Worm (Caenorhabditis elegans) whole organism, late embryonic: Measurements from ENCODE around the gene C23H4.6.
A peak's percentile ranks its signal among the peaks of the same experiment; 100 is the strongest.

Source experiments
- C08G9.2 ChIP-seq: sonication (generic microtip); optimal IDR thresholded peaks from 2 replicates; lab custom pipeline; 2016; ENCODE audit warnings: mild to moderate bottlenecking, missing genetic modification characterization, moderate library complexity, missing compliant biosample characterization
- F13H6.1 ChIP-seq: sonication (generic microtip); optimal IDR thresholded peaks from 2 replicates; lab custom pipeline; 2016; ENCODE audit warnings: missing genetic modification characterization, missing compliant biosample characterization
- K09A11.1 ChIP-seq: sonication (generic microtip); optimal IDR thresholded peaks from 2 replicates; lab custom pipeline; 2017; ENCODE audit warnings: antibody characterized with exemption, mild to moderate bottlenecking, missing genetic modification characterization, missing compliant biosample characterization; ENCODE audit not compliant: insufficient read depth
- T23F11.4 ChIP-seq: fragments of 200-800 bp; sonication (Bioruptor generic); optimal IDR thresholded peaks from 2 replicates; lab custom pipeline; 2018; ENCODE audit warnings: mild to moderate bottlenecking, missing genetic modification characterization, missing compliant biosample characterization
- ama-1 ChIP-seq: fragments of 150-350 bp; optimal IDR thresholded peaks from 2 replicates; lab custom pipeline; 2014
- ceh-14 ChIP-seq: sonication (generic microtip); optimal IDR thresholded peaks from 2 replicates; lab custom pipeline; 2016; ENCODE audit warnings: missing genotype, missing genetic modification characterization, missing compliant biosample characterization
- ceh-18 ChIP-seq: sonication (generic microtip); optimal IDR thresholded peaks from 2 replicates; lab custom pipeline; 2016; ENCODE audit warnings: missing genetic modification characterization, missing compliant biosample characterization
- ceh-19 ChIP-seq: fragments of 200-800 bp; sonication (Bioruptor generic); optimal IDR thresholded peaks from 2 replicates; lab custom pipeline; 2018; ENCODE audit warnings: mild to moderate bottlenecking, missing genetic modification characterization, missing compliant biosample characterization
- ceh-2 ChIP-seq: sonication (generic microtip); optimal IDR thresholded peaks from 2 replicates; lab custom pipeline; 2016; ENCODE audit warnings: missing genotype, missing genetic modification characterization, missing compliant biosample characterization
- ceh-24 ChIP-seq: sonication (generic microtip); optimal IDR thresholded peaks from 2 replicates; lab custom pipeline; 2016; ENCODE audit warnings: mild to moderate bottlenecking, missing genetic modification characterization, missing compliant biosample characterization
- ceh-30 ChIP-seq: fragments of 150-350 bp; optimal IDR thresholded peaks from 2 replicates; lab custom pipeline; 2014; ENCODE audit warnings: missing biosample characterization, missing genetic modification characterization
- ceh-31 ChIP-seq: sonication (generic microtip); optimal IDR thresholded peaks from 2 replicates; lab custom pipeline; 2016; ENCODE audit warnings: missing genetic modification characterization, missing compliant biosample characterization
- ceh-34 ChIP-seq: sonication (generic microtip); optimal IDR thresholded peaks from 2 replicates; lab custom pipeline; 2016; ENCODE audit warnings: mild to moderate bottlenecking, missing genetic modification characterization, missing compliant biosample characterization
- ceh-45 ChIP-seq: fragments of 200-800 bp; sonication (Bioruptor generic); IDR thresholded peaks from 2 replicates; pipeline ENCODE4 v1.3.6; 2022; ENCODE audit warnings: missing genetic modification reagents, missing genetic modification characterization, missing compliant biosample characterization
- dmd-4 ChIP-seq: sonication (generic microtip); optimal IDR thresholded peaks from 2 replicates; lab custom pipeline; 2016; ENCODE audit warnings: borderline replicate concordance, missing genetic modification characterization, missing compliant biosample characterization
- dve-1 ChIP-seq: sonication (generic microtip); optimal IDR thresholded peaks from 2 replicates; lab custom pipeline; 2017; ENCODE audit warnings: antibody characterized with exemption, mild to moderate bottlenecking, missing genetic modification characterization, missing compliant biosample characterization
- eyg-1 ChIP-seq: sonication (generic microtip); optimal IDR thresholded peaks from 2 replicates; lab custom pipeline; 2016; ENCODE audit warnings: missing genotype, missing genetic modification characterization, missing compliant biosample characterization
- fax-1 ChIP-seq: sonication (generic microtip); optimal IDR thresholded peaks from 2 replicates; lab custom pipeline; 2016; ENCODE audit warnings: missing genotype, missing genetic modification characterization, missing compliant biosample characterization
- fkh-10 ChIP-seq: fragments of 150-350 bp; optimal IDR thresholded peaks from 2 replicates; lab custom pipeline; 2014; ENCODE audit warnings: missing biosample characterization, missing genetic modification reagents, missing genetic modification characterization
- gmeb-2 ChIP-seq: sonication (generic microtip); optimal IDR thresholded peaks from 2 replicates; lab custom pipeline; 2016; ENCODE audit warnings: missing genetic modification characterization, inconsistent platforms, missing compliant biosample characterization
- hlh-30 ChIP-seq: sonication (generic microtip); optimal IDR thresholded peaks from 2 replicates; lab custom pipeline; 2017; ENCODE audit warnings: antibody characterized with exemption, missing genetic modification characterization, missing compliant biosample characterization; ENCODE audit not compliant: insufficient read depth
- lin-11 ChIP-seq: fragments of 200-800 bp; sonication (Bioruptor generic); optimal IDR thresholded peaks from 2 replicates; lab custom pipeline; 2018; ENCODE audit warnings: mild to moderate bottlenecking, missing genetic modification characterization, missing compliant biosample characterization
- madf-2 ChIP-seq: sonication (generic microtip); optimal IDR thresholded peaks from 2 replicates; lab custom pipeline; 2017; ENCODE audit warnings: missing genetic modification characterization, missing compliant biosample characterization
- mec-3 ChIP-seq: sonication (generic microtip); optimal IDR thresholded peaks from 2 replicates; lab custom pipeline; 2016; ENCODE audit warnings: borderline replicate concordance, missing genetic modification characterization, missing compliant biosample characterization
- nfya-1 ChIP-seq: sonication (generic microtip); optimal IDR thresholded peaks from 2 replicates; lab custom pipeline; 2017; ENCODE audit warnings: missing genetic modification characterization, mild to moderate bottlenecking, missing compliant biosample characterization, antibody characterized with exemption, moderate library complexity
- nhr-11 ChIP-seq: fragments of 150-350 bp; optimal IDR thresholded peaks from 2 replicates; lab custom pipeline; 2014; ENCODE audit warnings: missing biosample characterization, missing genetic modification characterization
- npax-4 ChIP-seq: sonication (generic microtip); optimal IDR thresholded peaks from 2 replicates; lab custom pipeline; 2016; ENCODE audit warnings: missing genetic modification characterization, missing compliant biosample characterization
- odd-2 ChIP-seq: sonication (generic microtip); optimal IDR thresholded peaks from 2 replicates; lab custom pipeline; 2017; ENCODE audit warnings: antibody characterized with exemption, mild to moderate bottlenecking, missing genetic modification characterization, missing compliant biosample characterization
- pag-3 ChIP-seq: sonication (generic microtip); optimal IDR thresholded peaks from 2 replicates; lab custom pipeline; 2016; ENCODE audit warnings: missing compliant biosample characterization, missing genetic modification characterization, borderline replicate concordance
- pax-1 ChIP-seq: fragments of 150-350 bp; optimal IDR thresholded peaks from 2 replicates; lab custom pipeline; 2014; ENCODE audit warnings: missing biosample characterization, missing genetic modification characterization
- pha-4 ChIP-seq: fragments of 150-350 bp; optimal IDR thresholded peaks from 2 replicates; lab custom pipeline; 2018; ENCODE audit warnings: missing biosample characterization, missing genetic modification reagents, missing genetic modification characterization
- pqm-1 ChIP-seq: sonication (generic microtip); optimal IDR thresholded peaks from 2 replicates; lab custom pipeline; 2016; ENCODE audit warnings: missing genetic modification characterization, missing compliant biosample characterization
- ref-2 ChIP-seq: sonication (generic microtip); optimal IDR thresholded peaks from 2 replicates; lab custom pipeline; 2016; ENCODE audit warnings: missing genetic modification characterization, missing compliant biosample characterization
- rnt-1 ChIP-seq: sonication (generic microtip); optimal IDR thresholded peaks from 2 replicates; lab custom pipeline; 2016; ENCODE audit warnings: missing genetic modification characterization, missing compliant biosample characterization
- sdc-2 ChIP-seq: sonication (generic microtip); optimal IDR thresholded peaks from 2 replicates; lab custom pipeline; 2016; ENCODE audit warnings: missing genotype, missing genetic modification characterization, missing compliant biosample characterization
- sox-4 ChIP-seq: sonication (generic microtip); optimal IDR thresholded peaks from 2 replicates; lab custom pipeline; 2017; ENCODE audit warnings: mild to moderate bottlenecking, missing genetic modification characterization, inconsistent platforms, missing compliant biosample characterization
- tbx-2 ChIP-seq: sonication (generic microtip); optimal IDR thresholded peaks from 2 replicates; lab custom pipeline; 2016; ENCODE audit warnings: missing genetic modification characterization, missing compliant biosample characterization
- unc-42 ChIP-seq: sonication (generic microtip); optimal IDR thresholded peaks from 2 replicates; lab custom pipeline; 2016; ENCODE audit warnings: missing genotype, missing genetic modification characterization, missing compliant biosample characterization
- unc-55 ChIP-seq: sonication (generic microtip); optimal IDR thresholded peaks from 2 replicates; lab custom pipeline; 2017; ENCODE audit warnings: missing biosample characterization, missing genetic modification reagents, missing genetic modification characterization
- unc-86 ChIP-seq: sonication (generic microtip); optimal IDR thresholded peaks from 2 replicates; lab custom pipeline; 2016; ENCODE audit warnings: missing genetic modification characterization, missing compliant biosample characterization
- zip-5 ChIP-seq: sonication (generic microtip); optimal IDR thresholded peaks from 2 replicates; lab custom pipeline; 2016; ENCODE audit warnings: missing genetic modification characterization, missing compliant biosample characterization

The C23H4.6 gene

DNA sequence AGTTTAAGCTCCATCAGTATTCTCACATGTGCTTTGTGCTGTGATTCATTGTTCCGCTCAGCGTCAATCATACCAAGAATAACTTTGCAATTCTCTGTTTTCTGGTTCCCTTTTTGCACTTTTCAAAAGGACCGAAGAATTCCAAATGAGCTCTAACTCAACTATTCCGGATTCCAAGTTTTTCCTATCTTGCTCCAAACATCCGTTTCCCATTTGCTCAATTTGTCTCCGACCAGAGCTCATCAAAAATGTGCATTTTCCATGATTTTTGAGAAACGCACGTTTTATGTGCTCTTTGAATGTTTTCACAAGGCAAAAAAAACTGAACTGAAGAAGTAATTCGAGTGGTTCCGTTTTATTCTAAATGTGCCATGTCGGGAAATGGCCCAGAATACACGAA lies 37.1 kb upstream of the C23H4.6 start:
- TF ChIP-seq unc-42 (tag; lab: Kevin White, UChicago) (peak; percentile 22), unc-55 (GFP tag; lab: Kevin White, UChicago) (no peak)

DNA sequence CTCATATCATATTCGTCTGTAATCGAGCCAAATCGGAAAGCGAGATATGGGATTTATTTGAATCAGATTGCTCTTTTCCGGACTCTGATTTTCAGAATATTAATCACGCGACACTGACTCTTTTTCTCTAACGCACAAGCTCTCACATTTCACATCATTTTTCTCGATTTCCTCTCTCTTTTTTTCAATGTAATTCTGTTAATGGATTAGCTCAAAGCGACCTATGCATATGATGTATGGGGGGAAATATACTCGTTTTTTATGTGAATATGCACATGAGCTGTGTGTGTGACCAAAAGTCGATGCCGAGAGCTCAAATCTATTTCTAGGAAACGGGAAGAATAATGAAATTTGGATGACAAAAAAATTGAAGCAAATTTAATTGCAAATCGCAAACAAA lies 34.8 kb upstream of the C23H4.6 start:
- TF ChIP-seq ceh-2 (tag; lab: Kevin White, UChicago) (no peak), pag-3 (tag; lab: Kevin White, UChicago) (no peak), T23F11.4 (GFP tag; lab: Kevin White, UChicago) (no peak), K09A11.1 (no peak), pax-1 (tag; lab: Kevin White, UChicago) (no peak), rnt-1 (tag; lab: Kevin White, UChicago) (no peak), ceh-24 (tag; lab: Kevin White, UChicago) (no peak), hlh-30 (tag; lab: Kevin White, UChicago) (no peak)

DNA sequence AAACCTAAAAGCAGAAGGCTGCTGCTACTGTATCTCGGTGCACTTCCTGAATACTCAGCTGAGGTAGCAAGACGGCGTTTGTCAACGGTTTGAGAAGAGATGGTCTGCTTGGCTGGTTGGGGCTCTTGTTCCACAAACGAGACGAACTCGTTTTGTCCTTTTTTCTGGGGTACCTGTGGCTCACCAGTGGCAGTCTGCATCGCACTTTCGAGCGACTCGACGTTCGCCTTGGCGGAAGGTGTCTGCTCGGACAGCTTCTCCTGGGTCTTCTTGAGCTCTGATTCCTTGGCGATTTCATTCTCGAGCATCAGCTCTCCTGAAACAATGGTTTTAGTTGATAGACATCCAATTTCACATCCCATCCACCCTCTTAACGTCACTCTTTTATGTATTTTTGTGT lies 34.0 kb upstream of the C23H4.6 start:
- TF ChIP-seq nhr-11 (tag; lab: Kevin White, UChicago) (no peak), ceh-45 (GFP tag; lab: Robert Waterston, UW) (no peak)

DNA sequence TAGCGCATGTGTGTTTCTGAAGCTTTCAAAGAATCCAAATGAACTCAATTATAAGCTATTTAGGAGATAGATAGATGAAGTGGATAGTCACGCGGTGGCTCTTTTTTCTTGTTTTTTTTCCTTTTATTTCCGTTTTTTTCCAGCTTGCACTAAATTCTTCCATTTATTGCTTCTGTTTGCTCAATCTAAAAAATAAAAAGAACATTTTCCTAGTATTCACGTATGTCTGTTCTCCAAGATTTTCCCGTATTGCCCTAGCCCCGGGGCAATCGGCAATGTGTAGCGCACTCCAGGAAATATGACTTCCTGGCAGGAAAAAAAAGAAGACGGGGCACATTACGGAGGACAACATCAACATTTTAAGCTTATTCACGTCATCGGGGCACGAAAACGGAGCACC lies 33.6 kb upstream of the C23H4.6 start:
- TF ChIP-seq gmeb-2 (tag; lab: Kevin White, UChicago) (no peak), F13H6.1 (no peak), ama-1 (lab: Kevin White, UChicago) (no peak), npax-4 (tag; lab: Kevin White, UChicago) (no peak), ceh-2 (tag; lab: Kevin White, UChicago) (no peak), ceh-45 (GFP tag; lab: Robert Waterston, UW) (no peak), fkh-10 (GFP tag; lab: Kevin White, UChicago) (no peak), fax-1 (tag; lab: Kevin White, UChicago) (no peak), dve-1 (tag; lab: Kevin White, UChicago) (no peak), dmd-4 (no peak), lin-11 (tag; lab: Kevin White, UChicago) (no peak), hlh-30 (tag; lab: Kevin White, UChicago) (no peak), unc-86 (tag; lab: Kevin White, UChicago) (no peak)

DNA sequence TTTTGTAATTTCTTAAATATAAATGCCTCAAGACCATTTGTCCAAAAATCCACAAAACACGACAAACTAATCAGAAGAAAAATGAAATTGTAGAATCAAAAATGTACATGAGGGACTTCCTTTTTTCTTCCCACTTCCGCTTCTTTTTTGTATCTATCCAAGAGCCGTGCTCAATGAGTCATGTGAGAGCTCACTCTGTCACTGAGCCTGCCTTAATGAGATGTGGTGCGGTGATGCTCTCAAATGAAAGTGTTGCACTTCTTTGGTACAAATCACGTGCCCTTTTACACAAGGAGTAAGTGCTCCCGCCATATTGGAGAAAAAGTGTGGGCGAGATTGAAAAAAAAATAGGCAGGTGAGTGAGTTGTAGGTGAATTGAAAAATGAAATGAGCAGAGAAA lies 31.1 kb upstream of the C23H4.6 start:
- TF ChIP-seq hlh-30 (tag; lab: Kevin White, UChicago) (peak; percentile 79), unc-42 (tag; lab: Kevin White, UChicago) (peak; percentile 26), ceh-18 (tag; lab: Kevin White, UChicago) (no peak), ceh-14 (tag; lab: Kevin White, UChicago) (peak; percentile 23)
- TF ChIP-seq, all 69 proteins: peak for 3

DNA sequence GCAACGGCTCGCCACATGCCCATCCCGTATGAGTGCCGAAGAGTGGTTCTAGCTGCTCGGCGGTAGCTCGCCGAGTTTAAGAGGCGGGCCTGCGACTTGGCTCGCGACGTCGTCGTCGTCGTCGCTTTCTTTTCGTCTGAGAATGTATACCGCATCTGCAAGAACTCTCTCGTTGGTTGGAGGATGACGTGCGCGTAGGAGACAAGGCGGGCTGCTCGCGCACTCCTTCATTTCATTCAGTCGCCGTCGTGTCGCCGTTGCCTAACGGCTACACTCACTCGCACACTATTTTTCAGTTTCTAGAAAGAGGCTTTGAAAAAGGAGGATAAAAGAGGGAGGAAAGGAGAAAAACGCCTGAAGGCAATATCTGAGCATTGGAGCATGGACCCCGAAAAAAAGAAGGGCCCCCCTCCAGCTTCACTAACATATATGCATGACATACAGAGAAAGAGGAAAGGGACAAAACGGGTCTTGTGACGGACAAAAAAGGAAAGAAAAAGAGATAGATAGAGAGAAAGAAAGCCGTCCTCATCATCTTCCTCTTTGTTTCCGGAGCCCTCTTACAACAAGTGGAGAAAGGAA lies 29.8 kb upstream of the C23H4.6 start:
- TF ChIP-seq C08G9.2 (tag; lab: Kevin White, UChicago): peak; percentile 35
- TF ChIP-seq zip-5 (tag; lab: Kevin White, UChicago): no peak
- TF ChIP-seq ref-2: no peak
- TF ChIP-seq eyg-1 (tag; lab: Kevin White, UChicago): no peak
- no peak for TF ChIP-seq nhr-11 (tag; lab: Kevin White, UChicago)
- peak; percentile 67 for TF ChIP-seq ceh-31
- TF ChIP-seq sox-4: peak; percentile 11
- peak; percentile 64 for TF ChIP-seq tbx-2 (tag; lab: Kevin White, UChicago)
- peak; percentile 49 for TF ChIP-seq ceh-34 (tag; lab: Kevin White, UChicago)
- TF ChIP-seq nfya-1 (tag; lab: Kevin White, UChicago): peak; percentile 9
- TF ChIP-seq odd-2 (tag; lab: Kevin White, UChicago): no peak
- peak; percentile 94 for TF ChIP-seq madf-2 (tag; lab: Kevin White, UChicago)
- TF ChIP-seq pha-4 (tag; lab: Kevin White, UChicago): no peak
- TF ChIP-seq mec-3 (tag; lab: Kevin White, UChicago): peak; percentile 5
- peak; percentile 29 for TF ChIP-seq sdc-2 (tag; lab: Kevin White, UChicago)
- TF ChIP-seq ceh-18 (tag; lab: Kevin White, UChicago): peak; percentile 17
- TF ChIP-seq hlh-30 (tag; lab: Kevin White, UChicago): peak; percentile 41
- TF ChIP-seq unc-42 (tag; lab: Kevin White, UChicago): peak; percentile 54
- no peak for TF ChIP-seq dve-1 (tag; lab: Kevin White, UChicago)
- TF ChIP-seq pqm-1: no peak
- peak; percentile 48 for TF ChIP-seq unc-86 (tag; lab: Kevin White, UChicago)
- no peak for TF ChIP-seq ceh-19 (GFP tag; lab: Kevin White, UChicago)
- TF ChIP-seq ceh-30 (tag; lab: Kevin White, UChicago): no peak
- TF ChIP-seq fax-1 (tag; lab: Kevin White, UChicago): no peak
